Worm (Caenorhabditis elegans): ENCODE results near the gene C25F9.8.

The C25F9.8 gene

ce11 chrV:19430351-19430913 lies 35.6 kb downstream of the C25F9.8 start:
- TF ChIP-seq madf-3 (GFP tag; IDR thresholded peaks at IDR 0.05): 0 out of 2 replicates have a peak, but pooled peaks have one; percentile 35
- peak; percentile 24 for TF ChIP-seq fkh-3 (tag; optimal IDR thresholded peaks at IDR 0.05)
- peak; percentile 67; the same call in 1 of the 2 replicates for TF ChIP-seq sea-2 (GFP tag; IDR thresholded peaks at IDR 0.05)
- TF ChIP-seq mes-4 (tag; optimal IDR thresholded peaks at IDR 0.05): no peak
- 0 out of 2 replicates have a peak, but pooled peaks have one; percentile 39 for TF ChIP-seq dox-1 (GFP tag; IDR thresholded peaks at IDR 0.05)
- TF ChIP-seq aptf-3 (GFP tag; IDR thresholded peaks at IDR 0.05): 0 out of 2 replicates have a peak, but pooled peaks have one; percentile 21
- no peak for TF ChIP-seq nfya-2 (GFP tag; IDR thresholded peaks at IDR 0.05)
- TF ChIP-seq ekl-4 (GFP tag; IDR thresholded peaks at IDR 0.05): peak; percentile 46
- TF ChIP-seq ztf-3 (GFP tag; optimal IDR thresholded peaks at IDR 0.05): peak; percentile 3
- peak; percentile 23 for TF ChIP-seq sptf-2 (GFP tag; optimal IDR thresholded peaks at IDR 0.05)
- TF ChIP-seq lin-40 (tag; optimal IDR thresholded peaks at IDR 0.05): no peak
- peak; percentile 63 for TF ChIP-seq F52B5.7 (tag; optimal IDR thresholded peaks at IDR 0.05)
- no peak for TF ChIP-seq madf-8 (GFP tag; conservative IDR thresholded peaks at IDR 0.05)
- no peak for TF ChIP-seq ceh-91 (GFP tag; IDR thresholded peaks at IDR 0.05)
- TF ChIP-seq athp-1 (tag; optimal IDR thresholded peaks at IDR 0.05): peak; percentile 67
- TF ChIP-seq hmg-1.2 (GFP tag; IDR thresholded peaks at IDR 0.05): peak; percentile 28; the same call in 1 of the 2 replicates
- peak; percentile 52 for TF ChIP-seq zim-3 (tag; optimal IDR thresholded peaks at IDR 0.05)
- TF ChIP-seq let-607 (tag; optimal IDR thresholded peaks at IDR 0.05): no peak
- 0 out of 2 replicates have a peak, but pooled peaks have one; percentile 10 for TF ChIP-seq C17E4.6 (GFP tag; IDR thresholded peaks at IDR 0.05)
- TF ChIP-seq attf-3 (GFP tag; conservative IDR thresholded peaks at IDR 0.05): peak; percentile 34; the same call in 1 of the 2 replicates
- no peak for TF ChIP-seq rcor-1 (GFP tag; IDR thresholded peaks at IDR 0.05)
- 0 out of 2 replicates have a peak, but pooled peaks have one; percentile 44 for TF ChIP-seq lin-26 (GFP tag; IDR thresholded peaks at IDR 0.05)
- no peak for TF ChIP-seq nhr-27 (tag; optimal IDR thresholded peaks at IDR 0.05)
- no peak for TF ChIP-seq ceh-100 (GFP tag; IDR thresholded peaks at IDR 0.05)
- no peak for TF ChIP-seq akir-1 (GFP tag; optimal IDR thresholded peaks at IDR 0.05)
- peak; percentile 49 for TF ChIP-seq chd-7 (tag; optimal IDR thresholded peaks at IDR 0.05)
- TF ChIP-seq him-1 (tag; optimal IDR thresholded peaks at IDR 0.05): no peak
- TF ChIP-seq bed-2 (GFP tag; IDR thresholded peaks at IDR 0.05): 0 out of 2 replicates have a peak, but pooled peaks have one; percentile 10
- no peak for TF ChIP-seq madf-10 (tag; optimal IDR thresholded peaks at IDR 0.05)

DNA sequence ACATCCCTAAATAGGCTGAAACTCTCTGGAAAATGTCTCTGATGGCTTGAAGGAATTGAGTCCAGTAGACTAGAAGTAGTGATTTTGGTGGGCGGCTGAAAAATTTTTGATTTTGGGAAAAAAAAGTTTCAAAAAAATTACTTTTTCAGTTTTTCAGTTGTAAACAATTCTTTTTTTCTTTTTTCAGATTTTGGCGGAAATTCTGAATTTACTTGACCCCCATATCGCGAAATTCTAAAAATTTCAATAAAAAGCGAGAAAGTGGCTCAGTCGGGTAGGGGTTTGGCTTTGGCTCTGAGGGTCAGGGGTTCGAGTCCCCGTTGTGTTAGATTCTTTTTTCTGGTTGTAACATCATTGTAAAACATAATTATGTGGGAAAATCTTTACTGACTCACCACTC lies 36.2 kb downstream of the C25F9.8 start, which contains the start of gene srw-85:
TSS of gene srw-85 (minus strand) at position 101 of the 400 bp plus-strand sequence.
- TF ChIP-seq xnd-1 (tag; optimal IDR thresholded peaks at IDR 0.05) (no peak), rpc-1 (optimal IDR thresholded peaks at IDR 0.05) (no peak), rpc-1 (tag; optimal IDR thresholded peaks at IDR 0.05) (peak; percentile 16)

DNA sequence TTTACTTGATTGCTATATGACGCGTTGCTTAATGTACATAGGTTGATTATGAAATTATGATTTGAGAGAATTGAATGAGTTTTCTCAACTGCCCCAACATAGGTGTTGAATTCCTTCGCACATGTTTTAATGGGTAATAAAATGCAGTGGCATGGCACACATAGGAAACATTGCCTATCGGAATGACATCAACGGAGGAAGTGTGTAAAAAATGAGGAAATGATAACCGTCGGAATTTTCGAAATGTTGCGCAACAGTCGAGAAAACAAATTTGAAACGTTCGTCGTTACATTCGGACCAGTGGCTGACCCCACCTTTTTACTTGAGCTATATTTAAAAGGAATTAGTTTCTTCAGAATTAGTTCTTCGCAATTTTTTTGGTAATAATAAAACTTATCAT lies 37.2 kb downstream of the C25F9.8 start:
- TF ChIP-seq cebp-1 (GFP tag; IDR thresholded peaks at IDR 0.05) (peak; percentile 53; the same call in 1 of the 2 replicates), cebp-1 (tag; optimal IDR thresholded peaks at IDR 0.05) (peak; percentile 57), repo-1 (tag; optimal IDR thresholded peaks at IDR 0.05) (no peak), pbrm-1 (GFP tag; IDR thresholded peaks at IDR 0.05) (no peak), hsf-1 (GFP tag; IDR thresholded peaks at IDR 0.05) (no peak)
